Worm (Caenorhabditis elegans) whole organism, L4 larva: ENCODE data around the gene kcnl-4.
A peak's percentile ranks its signal among the peaks of the same experiment; 100 is the strongest.

ENCODE experiments used
- F44E2.7 ChIP-seq: fragments of 200-800 bp; sonication (Bioruptor generic); IDR thresholded peaks from 2 replicates; pipeline ENCODE4 v2.1.2; 2022; ENCODE audit warnings: missing genetic modification characterization, missing compliant biosample characterization
- F49E8.2 ChIP-seq: sonication (generic microtip); optimal IDR thresholded peaks from 2 replicates; lab custom pipeline; 2016; ENCODE audit warnings: missing compliant biosample characterization, mild to moderate bottlenecking, missing genetic modification characterization, borderline replicate concordance
- aha-1 ChIP-seq: fragments of 150-350 bp; peaks from one replicate; lab custom pipeline; 2014; ENCODE audit warnings: missing biosample characterization, missing genetic modification characterization
- aly-2 ChIP-seq: sonication (generic microtip); optimal IDR thresholded peaks from 2 replicates; lab custom pipeline; 2018; ENCODE audit warnings: missing biosample characterization, missing genetic modification characterization
- ama-1 ChIP-seq: fragments of 150-350 bp; optimal IDR thresholded peaks from 2 replicates; lab custom pipeline; 2014; ENCODE audit warnings: inconsistent platforms, mixed read lengths
- ces-1 ChIP-seq: fragments of 150-350 bp; sonication (generic microtip); optimal IDR thresholded peaks from 4 replicates; lab custom pipeline; 2014; ENCODE audit warnings: missing biosample characterization, missing genetic modification reagents, missing genetic modification characterization
- daf-16 ChIP-seq, 3 experiments: sonication (generic microtip); optimal IDR thresholded peaks; 2 replicates each; lab custom pipeline; 2016 to 2017; ENCODE audit warnings: missing genetic modification characterization in 3 of 3, missing genetic modification reagents in 3 of 3, mild to moderate bottlenecking in 2 of 3, missing compliant biosample characterization in 2 of 3, missing biosample characterization in 1 of 3, moderate library complexity in 1 of 3
- dmd-6 ChIP-seq: fragments of 200-800 bp; sonication (Bioruptor generic); IDR thresholded peaks from 2 replicates; pipeline ENCODE4 v1.3.6; 2022; ENCODE audit warnings: missing genetic modification reagents, missing genetic modification characterization, missing compliant biosample characterization
- dpl-1 ChIP-seq: fragments of 150-350 bp; optimal IDR thresholded peaks from 2 replicates; lab custom pipeline; 2014; ENCODE audit warnings: missing biosample characterization, missing genetic modification reagents, missing genetic modification characterization
- dve-1 ChIP-seq: sonication (generic microtip); optimal IDR thresholded peaks from 2 replicates; lab custom pipeline; 2017; ENCODE audit warnings: antibody characterized with exemption, mild to moderate bottlenecking, missing genetic modification characterization, missing compliant biosample characterization; ENCODE audit not compliant: insufficient read depth
- hif-1 ChIP-seq, 2 experiments: sonication (generic microtip); optimal IDR thresholded peaks; 2 replicates each; lab custom pipeline; 2016 to 2017; ENCODE audit warnings: missing compliant biosample characterization in 2 of 2, missing genetic modification characterization in 2 of 2, missing genetic modification reagents in 2 of 2, missing genotype in 2 of 2, mild to moderate bottlenecking in 1 of 2
- hlh-30 ChIP-seq: sonication (generic microtip); optimal IDR thresholded peaks from 2 replicates; lab custom pipeline; 2017; ENCODE audit warnings: antibody characterized with exemption, mild to moderate bottlenecking, missing genetic modification characterization, missing compliant biosample characterization; ENCODE audit not compliant: insufficient read depth
- hmg-1.1 ChIP-seq: fragments of 200-800 bp; sonication (Bioruptor generic); IDR thresholded peaks from 2 replicates; pipeline ENCODE4 v1.3.6; 2022; ENCODE audit warnings: missing genetic modification reagents, missing genetic modification characterization, missing compliant biosample characterization
- lin-13 ChIP-seq: fragments of 150-350 bp; optimal IDR thresholded peaks from 2 replicates; lab custom pipeline; 2014; ENCODE audit warnings: missing biosample characterization, missing genetic modification reagents, missing genetic modification characterization
- lin-15B ChIP-seq: fragments of 150-350 bp; sonication (generic microtip); optimal IDR thresholded peaks from 3 replicates; lab custom pipeline; 2014; ENCODE audit warnings: missing biosample characterization, missing genetic modification characterization
- lin-38 ChIP-seq: fragments of 200-800 bp; sonication (Bioruptor generic); IDR thresholded peaks from 2 replicates; pipeline ENCODE4 v1.3.6; 2022; ENCODE audit warnings: missing genetic modification reagents, missing genetic modification characterization, missing compliant biosample characterization
- lsy-2 ChIP-seq, 2 experiments: fragments of 150-350 bp in 1 of 2; sonication (generic microtip) in 1 of 2; optimal IDR thresholded peaks; 2 replicates each; lab custom pipeline; 2014 to 2017; ENCODE audit warnings: missing biosample characterization in 2 of 2, missing genetic modification characterization in 2 of 2
- madf-5 ChIP-seq, 2 experiments: fragments of 200-800 bp; sonication (Bioruptor generic); IDR thresholded peaks; 2 replicates each; pipeline ENCODE4 v1.3.6; 2022; ENCODE audit warnings: missing compliant biosample characterization in 2 of 2, missing genetic modification characterization in 2 of 2
- mep-1 ChIP-seq: fragments of 150-350 bp; sonication (generic microtip); optimal IDR thresholded peaks from 3 replicates; lab custom pipeline; 2014; ENCODE audit warnings: missing biosample characterization, missing genetic modification characterization
- mes-2 ChIP-seq: sonication (generic microtip); optimal IDR thresholded peaks from 2 replicates; lab custom pipeline; 2016; ENCODE audit warnings: missing genotype, mild to moderate bottlenecking, missing genetic modification characterization, missing compliant biosample characterization; ENCODE audit not compliant: poor library complexity, severe bottlenecking
- mxl-3 ChIP-seq: fragments of 200-800 bp; sonication (Bioruptor generic); optimal IDR thresholded peaks from 2 replicates; lab custom pipeline; 2018; ENCODE audit warnings: mild to moderate bottlenecking, missing genetic modification characterization, missing compliant biosample characterization
- nhr-11 ChIP-seq: fragments of 150-350 bp; optimal IDR thresholded peaks from 2 replicates; lab custom pipeline; 2014; ENCODE audit warnings: missing biosample characterization, missing genetic modification characterization
- nhr-25 ChIP-seq: sonication (generic microtip); optimal IDR thresholded peaks from 2 replicates; lab custom pipeline; 2017; ENCODE audit warnings: missing genetic modification characterization, mild to moderate bottlenecking, missing compliant biosample characterization, antibody characterized with exemption, moderate library complexity, borderline replicate concordance; ENCODE audit not compliant: insufficient read depth
- nhr-28 ChIP-seq: fragments of 150-350 bp; optimal IDR thresholded peaks from 2 replicates; lab custom pipeline; 2014; ENCODE audit warnings: missing biosample characterization, missing genetic modification characterization
- nhr-6 ChIP-seq: fragments of 150-350 bp; optimal IDR thresholded peaks from 2 replicates; lab custom pipeline; 2014; ENCODE audit warnings: missing biosample characterization, missing genetic modification characterization
- nhr-76 ChIP-seq: fragments of 150-350 bp; optimal IDR thresholded peaks from 2 replicates; lab custom pipeline; 2014; ENCODE audit warnings: missing biosample characterization, missing genetic modification characterization
- nhr-77 ChIP-seq: fragments of 150-350 bp; optimal IDR thresholded peaks from 2 replicates; lab custom pipeline; 2014; ENCODE audit warnings: missing biosample characterization, missing genetic modification characterization
- pha-4 ChIP-seq, 2 experiments: fragments of 150-350 bp in 1 of 2; fragments of 200-800 bp in 1 of 2; sonication (Bioruptor generic) in 1 of 2; IDR thresholded peaks in 1 of 2; optimal IDR thresholded peaks in 1 of 2; 2 replicates each; pipeline versions ENCODE4 v1.3.6 to Lab custom; 2014 to 2022; ENCODE audit warnings: missing genetic modification characterization in 2 of 2, missing genetic modification reagents in 2 of 2, missing biosample characterization in 1 of 2, missing compliant biosample characterization in 1 of 2
- rbr-2 ChIP-seq: sonication (generic microtip); optimal IDR thresholded peaks from 2 replicates; lab custom pipeline; 2016; ENCODE audit warnings: missing genotype, missing genetic modification characterization, missing compliant biosample characterization
- snpc-1.2 ChIP-seq: fragments of 200-800 bp; sonication (Bioruptor generic); IDR thresholded peaks from 2 replicates; pipeline ENCODE4 v1.3.6; 2022; ENCODE audit warnings: missing genetic modification reagents, missing genetic modification characterization, missing compliant biosample characterization
- unc-130 ChIP-seq: sonication (generic microtip); optimal IDR thresholded peaks from 2 replicates; lab custom pipeline; 2016; ENCODE audit warnings: missing genetic modification reagents, missing genetic modification characterization, missing compliant biosample characterization

kcnl-4 gene

ce11 chrV:14523105-14523504 is 7.8 kb upstream of the kcnl-4 start, which contains the start of gene C53A5.2:
Gene C53A5.2 (minus strand): TSS chrV:14523205.
- no peak for TF ChIP-seq daf-16 (GFP tag; optimal IDR thresholded peaks at IDR 0.05; lab: Kevin White, UChicago)
- no peak for TF ChIP-seq daf-16 (tag; optimal IDR thresholded peaks at IDR 0.05; lab: Kevin White, UChicago)
- no peak for TF ChIP-seq unc-130 (GFP tag; lab: Kevin White, UChicago)
- no peak for TF ChIP-seq F44E2.7 (GFP tag; lab: Robert Waterston, UW)
- no peak for TF ChIP-seq nhr-76 (tag; lab: Kevin White, UChicago)
- TF ChIP-seq lsy-2 (tag; optimal IDR thresholded peaks at IDR 0.05; lab: Kevin White, UChicago): no peak
- TF ChIP-seq nhr-11: no peak
- TF ChIP-seq, all 104 proteins: peak for 0

DNA sequence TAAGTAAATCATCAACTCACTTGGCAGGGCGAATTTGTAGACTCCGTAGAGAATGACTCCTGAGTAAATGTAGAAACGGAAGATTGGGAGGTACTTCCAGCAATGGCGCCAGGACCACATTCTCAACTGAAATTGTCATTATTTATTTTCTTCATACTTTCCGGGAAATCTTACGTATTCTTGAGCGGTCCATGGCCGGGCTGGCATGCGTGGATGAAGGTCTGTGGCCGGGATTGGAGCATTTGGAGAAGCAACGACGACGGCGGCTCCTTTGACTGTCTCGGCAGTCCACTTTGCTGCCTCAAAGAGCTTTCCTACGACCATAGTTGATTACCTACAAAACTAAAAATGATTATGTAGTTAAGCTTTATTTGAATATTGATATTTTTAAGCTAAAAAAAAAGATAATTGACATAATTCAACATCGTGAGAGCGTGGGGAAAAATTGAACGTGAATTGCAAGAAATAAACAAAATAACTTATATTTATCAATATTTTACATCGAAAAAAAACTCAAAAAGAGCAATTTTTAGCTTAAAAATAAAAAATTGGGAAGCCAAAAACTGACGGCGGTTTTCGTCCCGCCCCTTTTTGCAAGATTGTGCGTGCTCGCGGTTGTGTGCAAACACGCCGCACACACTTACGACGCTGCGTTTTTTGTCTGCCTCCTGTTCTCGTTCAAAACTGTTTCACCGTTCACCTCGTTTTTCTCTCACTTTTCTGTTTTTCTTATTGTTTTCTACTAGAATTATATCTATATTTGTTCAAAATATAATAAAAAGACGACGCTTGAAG is 6.9 kb upstream of the kcnl-4 start, which contains the start of gene ril-1:
TSS of gene ril-1 (minus strand) at position 342 of the 795 bp plus-strand sequence.
- peak; percentile 35 for TF ChIP-seq hlh-30 (tag; lab: Kevin White, UChicago)
- TF ChIP-seq dmd-6 (GFP tag; lab: Robert Waterston, UW): no peak
- peak; percentile 59 for TF ChIP-seq nhr-28 (tag; lab: Kevin White, UChicago)
- peak; percentile 62 for TF ChIP-seq lin-38 (GFP tag; lab: Robert Waterston, UW)
- peak; percentile 40 for TF ChIP-seq lin-13 (GFP tag; lab: Kevin White, UChicago)
- no peak for TF ChIP-seq daf-16 (GFP tag; optimal IDR thresholded peaks at IDR 0.05; lab: Kevin White, UChicago)
- TF ChIP-seq daf-16 (tag; optimal IDR thresholded peaks at IDR 0.05; lab: Kevin White, UChicago): peak; percentile 40
- peak; percentile 53 for TF ChIP-seq dpl-1 (GFP tag; lab: Kevin White, UChicago)
- TF ChIP-seq snpc-1.2 (GFP tag; lab: Robert Waterston, UW): no peak
- no peak for TF ChIP-seq nhr-11
- TF ChIP-seq mes-2 (tag; lab: Kevin White, UChicago): peak; percentile 77
- no peak for TF ChIP-seq ces-1 (GFP tag; lab: Kevin White, UChicago)
- peak in 1 of 2 experiments; percentile 28 for TF ChIP-seq hif-1 (tag; optimal IDR thresholded peaks at IDR 0.05; lab: Kevin White, UChicago)
- peak; percentile 6 for TF ChIP-seq mxl-3 (GFP tag; lab: Kevin White, UChicago)
- no peak for TF ChIP-seq pha-4 (GFP tag; IDR thresholded peaks at IDR 0.05; lab: Robert Waterston, UW)
- no peak for TF ChIP-seq pha-4 (tag; optimal IDR thresholded peaks at IDR 0.05; lab: Kevin White, UChicago)
- TF ChIP-seq nhr-77 (tag; lab: Kevin White, UChicago): peak; percentile 43
- peak; percentile 77 for TF ChIP-seq aha-1 (tag; lab: Kevin White, UChicago)
- peak; percentile 41 for TF ChIP-seq rbr-2
- TF ChIP-seq nhr-6 (tag; lab: Kevin White, UChicago): peak; percentile 89
- TF ChIP-seq dve-1 (tag; lab: Kevin White, UChicago): no peak
- TF ChIP-seq lsy-2 (tag; optimal IDR thresholded peaks at IDR 0.05; lab: Kevin White, UChicago): peak in 1 of 2 experiments; percentile 66
- TF ChIP-seq ama-1: no peak
- TF ChIP-seq madf-5 (GFP tag; IDR thresholded peaks at IDR 0.05; lab: Robert Waterston, UW): no peak
- no peak for TF ChIP-seq aly-2 (tag; lab: Kevin White, UChicago)
- TF ChIP-seq mep-1 (tag; lab: Kevin White, UChicago): peak; percentile 75
- peak; percentile 45; the same call in 1 of the 2 replicates for TF ChIP-seq hmg-1.1
- TF ChIP-seq lin-15B (tag; lab: Kevin White, UChicago): no peak

ce11 chrV:14525089-14525488 is 5.8 kb upstream of the kcnl-4 start, which contains the start of gene hda-1:
Gene hda-1 (plus strand): TSS chrV:14525389.
- TF ChIP-seq F49E8.2 (tag; lab: Kevin White, UChicago): no peak
- no peak for TF ChIP-seq dpl-1 (GFP tag; lab: Kevin White, UChicago)
- TF ChIP-seq nhr-25 (tag; lab: Kevin White, UChicago): no peak
